Fruit fly (Drosophila melanogaster) whole organism, embryonic: ENCODE results near the gene Zn72D.

Experiments
- Abd-B ChIP-seq: fragments of 200-800 bp; sonication (Bioruptor generic); optimal IDR thresholded peaks from 2 replicates; lab custom pipeline; 2018; ENCODE audit warnings: missing biosample characterization, mild to moderate bottlenecking, missing genetic modification characterization, moderate library complexity
- Antp ChIP-seq: fragments of 200-800 bp; sonication (Bioruptor generic); optimal IDR thresholded peaks from 3 replicates; lab custom pipeline; 2016; ENCODE audit warnings: missing biosample characterization, missing genetic modification characterization
- Atf-2 ChIP-seq: fragments of 200-800 bp; sonication (Bioruptor generic); optimal IDR thresholded peaks from 2 replicates; lab custom pipeline; 2016; ENCODE audit warnings: missing biosample characterization, missing genetic modification characterization
- C15 ChIP-seq: fragments of 200-800 bp; sonication (Bioruptor generic); IDR thresholded peaks from 3 replicates; pipeline ENCODE4 v1.3.6; 2022; ENCODE audit warnings: missing biosample characterization, missing genetic modification characterization
- CG10431 ChIP-seq: fragments of 200-800 bp; sonication (Bioruptor generic); optimal IDR thresholded peaks from 3 replicates; lab custom pipeline; 2018; ENCODE audit warnings: missing biosample characterization, mild to moderate bottlenecking, missing genetic modification characterization
- CG10565 ChIP-seq: fragments of 200-800 bp; sonication (Bioruptor generic); optimal IDR thresholded peaks from 3 replicates; lab custom pipeline; 2016; ENCODE audit warnings: missing biosample characterization, mild to moderate bottlenecking, missing genetic modification characterization
- CG11560 ChIP-seq: fragments of 200-800 bp; sonication (Bioruptor generic); IDR thresholded peaks from 3 replicates; pipeline ENCODE4 v1.3.6; 2022; ENCODE audit warnings: missing biosample characterization, missing genetic modification characterization
- CG12391 ChIP-seq: fragments of 200-800 bp; sonication (Bioruptor generic); optimal IDR thresholded peaks from 3 replicates; lab custom pipeline; 2018; ENCODE audit warnings: missing biosample characterization, mild to moderate bottlenecking, missing genetic modification characterization, moderate library complexity
- CG13287 ChIP-seq: fragments of 200-800 bp; sonication (Bioruptor generic); IDR thresholded peaks from 2 replicates; pipeline ENCODE4 v1.3.6; 2022; ENCODE audit warnings: missing biosample characterization, missing genetic modification characterization; ENCODE audit not compliant: partially characterized antibody
- CG13296 ChIP-seq: fragments of 200-800 bp; sonication (Bioruptor generic); optimal IDR thresholded peaks from 3 replicates; lab custom pipeline; 2018; ENCODE audit warnings: missing biosample characterization, mild to moderate bottlenecking, missing genetic modification characterization
- CG14667 ChIP-seq: fragments of 200-800 bp; sonication (Bioruptor generic); IDR thresholded peaks from 2 replicates; pipeline ENCODE4 v1.3.6; 2022; ENCODE audit warnings: missing biosample characterization, missing genetic modification characterization
- CG14710 ChIP-seq: fragments of 200-800 bp; sonication (Bioruptor generic); optimal IDR thresholded peaks from 3 replicates; lab custom pipeline; 2019; ENCODE audit warnings: missing biosample characterization, mild to moderate bottlenecking, missing genetic modification characterization, moderate library complexity
- CG18599 ChIP-seq: fragments of 200-800 bp; sonication (Bioruptor generic); optimal IDR thresholded peaks from 3 replicates; lab custom pipeline; 2017; ENCODE audit warnings: missing biosample characterization, missing genetic modification characterization, mild to moderate bottlenecking, moderate library complexity, missing genetic modification reagents
- CG2199 ChIP-seq: fragments of 200-800 bp; sonication (Bioruptor generic); IDR thresholded peaks from 3 replicates; pipeline ENCODE4 v1.3.6; 2022; ENCODE audit warnings: missing biosample characterization, missing genetic modification characterization
- CG31388 ChIP-seq: fragments of 200-800 bp; sonication (Bioruptor generic); optimal IDR thresholded peaks from 2 replicates; lab custom pipeline; 2016; ENCODE audit warnings: missing biosample characterization, missing genetic modification characterization
- CG3847 ChIP-seq: fragments of 200-800 bp; sonication (Bioruptor generic); IDR thresholded peaks from 2 replicates; pipeline ENCODE4 v1.3.6; 2022; ENCODE audit warnings: missing biosample characterization, missing genetic modification characterization
- CG4617 ChIP-seq: fragments of 200-800 bp; sonication (Bioruptor generic); optimal IDR thresholded peaks from 3 replicates; lab custom pipeline; 2016; ENCODE audit warnings: missing biosample characterization, missing genetic modification characterization, borderline replicate concordance
- CG4820 ChIP-seq: fragments of 200-800 bp; sonication (Bioruptor generic); optimal IDR thresholded peaks from 3 replicates; lab custom pipeline; 2016; ENCODE audit warnings: missing biosample characterization, missing genetic modification characterization
- Dfd ChIP-seq, 2 experiments: fragments of >200 bp; optimal IDR thresholded peaks; 2 replicates each; lab custom pipeline; 2017; ENCODE audit warnings: missing biosample characterization in 2 of 2, missing genetic modification characterization in 2 of 2
- Dll ChIP-seq: fragments of 200-800 bp; sonication (Bioruptor generic); IDR thresholded peaks from 4 replicates; pipeline ENCODE4 v1.3.6; 2022; ENCODE audit warnings: missing biosample characterization, missing genetic modification characterization; ENCODE audit not compliant: partially characterized antibody
- E2f2 ChIP-seq: fragments of 200-800 bp; sonication (Bioruptor generic); IDR thresholded peaks from 2 replicates; pipeline ENCODE4 v1.3.6; 2022; ENCODE audit warnings: missing biosample characterization, missing genetic modification characterization
- Hsf ChIP-seq: fragments of 200-800 bp; sonication (Bioruptor generic); optimal IDR thresholded peaks from 3 replicates; lab custom pipeline; 2016; ENCODE audit warnings: missing biosample characterization, missing genetic modification characterization
- MESR4 ChIP-seq: fragments of 200-800 bp; sonication (Bioruptor generic); optimal IDR thresholded peaks from 2 replicates; lab custom pipeline; 2018; ENCODE audit warnings: missing biosample characterization, mild to moderate bottlenecking, missing genetic modification characterization, moderate library complexity
- Meics ChIP-seq: fragments of 200-800 bp; sonication (Bioruptor generic); optimal IDR thresholded peaks from 2 replicates; lab custom pipeline; 2017; ENCODE audit warnings: missing biosample characterization, mild to moderate bottlenecking, missing genetic modification characterization
- Nf-YB ChIP-seq: fragments of 200-800 bp; sonication (Bioruptor generic); optimal IDR thresholded peaks from 3 replicates; lab custom pipeline; 2019; ENCODE audit warnings: missing biosample characterization, mild to moderate bottlenecking, missing genetic modification characterization, moderate library complexity
- Spps ChIP-seq: fragments of 200-800 bp; sonication (Bioruptor generic); optimal IDR thresholded peaks from 2 replicates; lab custom pipeline; 2018; ENCODE audit warnings: missing biosample characterization, mild to moderate bottlenecking, missing genetic modification characterization
- Stat92E ChIP-seq, 3 experiments: fragments of >200 bp in 2 of 3; fragments of 200-800 bp in 1 of 3; sonication (Bioruptor generic) in 1 of 3; optimal IDR thresholded peaks; 2 replicates each; lab custom pipeline; 2017 to 2019; ENCODE audit warnings: missing biosample characterization in 3 of 3, missing genetic modification characterization in 3 of 3, mild to moderate bottlenecking in 1 of 3, moderate library complexity in 1 of 3
- Taf1 ChIP-seq: fragments of 200-800 bp; sonication (Bioruptor generic); IDR thresholded peaks from 2 replicates; pipeline ENCODE4 v1.3.6; 2022; ENCODE audit warnings: missing biosample characterization, missing genetic modification characterization
- ab ChIP-seq: fragments of 200-800 bp; sonication (Bioruptor generic); optimal IDR thresholded peaks from 2 replicates; lab custom pipeline; 2016; ENCODE audit warnings: missing biosample characterization, missing genetic modification characterization
- al ChIP-seq: fragments of 200-800 bp; sonication (Bioruptor generic); IDR thresholded peaks from 2 replicates; pipeline ENCODE4 v1.3.6; 2022; ENCODE audit warnings: missing biosample characterization, missing genetic modification characterization
- ara ChIP-seq: fragments of 200-800 bp; sonication (Bioruptor generic); IDR thresholded peaks from 2 replicates; pipeline ENCODE4 v1.3.6; 2022; ENCODE audit warnings: missing biosample characterization, missing genetic modification characterization
- ato ChIP-seq: fragments of 200-800 bp; sonication (Bioruptor generic); IDR thresholded peaks from 2 replicates; pipeline ENCODE4 v1.3.6; 2022; ENCODE audit warnings: missing biosample characterization, missing genetic modification characterization; ENCODE audit not compliant: partially characterized antibody
- bbx ChIP-seq: fragments of 200-800 bp; sonication (Bioruptor generic); IDR thresholded peaks from 2 replicates; pipeline ENCODE4 v1.3.6; 2022; ENCODE audit warnings: missing biosample characterization, missing genetic modification characterization; ENCODE audit not compliant: partially characterized antibody
- br ChIP-seq: fragments of >200 bp; optimal IDR thresholded peaks from 2 replicates; lab custom pipeline; 2017
- caup ChIP-seq: fragments of 200-800 bp; sonication (Bioruptor generic); optimal IDR thresholded peaks from 3 replicates; lab custom pipeline; 2017; ENCODE audit warnings: missing biosample characterization, mild to moderate bottlenecking, missing genetic modification characterization, moderate library complexity; ENCODE audit not compliant: severe bottlenecking
- corto ChIP-seq: fragments of 200-800 bp; sonication (Bioruptor generic); optimal IDR thresholded peaks from 2 replicates; lab custom pipeline; 2016; ENCODE audit warnings: missing biosample characterization, mild to moderate bottlenecking, missing genetic modification characterization, moderate library complexity
- dmrt11E ChIP-seq: fragments of 200-800 bp; sonication (Bioruptor generic); optimal IDR thresholded peaks from 3 replicates; lab custom pipeline; 2018; ENCODE audit warnings: missing biosample characterization, mild to moderate bottlenecking, missing genetic modification characterization, moderate library complexity
- jing ChIP-seq: fragments of 200-800 bp; sonication (Bioruptor generic); optimal IDR thresholded peaks from 2 replicates; lab custom pipeline; 2018; ENCODE audit warnings: missing biosample characterization, mild to moderate bottlenecking, missing genetic modification characterization
- lbe ChIP-seq: fragments of 200-800 bp; sonication (Bioruptor generic); optimal IDR thresholded peaks from 2 replicates; lab custom pipeline; 2016; ENCODE audit warnings: missing biosample characterization, mild to moderate bottlenecking, missing genetic modification characterization
- mld ChIP-seq: fragments of 200-800 bp; sonication (Bioruptor generic); IDR thresholded peaks from 3 replicates; pipeline ENCODE4 v1.3.6; 2022; ENCODE audit warnings: missing biosample characterization, missing genetic modification characterization; ENCODE audit not compliant: partially characterized antibody
- nau ChIP-seq: fragments of 200-800 bp; sonication (Bioruptor generic); optimal IDR thresholded peaks from 3 replicates; lab custom pipeline; 2017; ENCODE audit warnings: missing biosample characterization, mild to moderate bottlenecking, missing genetic modification characterization, missing genetic modification reagents
- nerfin-2 ChIP-seq: fragments of 200-800 bp; sonication (Bioruptor generic); IDR thresholded peaks from 2 replicates; pipeline ENCODE4 v1.3.6; 2022; ENCODE audit warnings: missing biosample characterization, missing genetic modification characterization; ENCODE audit not compliant: partially characterized antibody
- nom ChIP-seq: fragments of 200-800 bp; sonication (Bioruptor generic); optimal IDR thresholded peaks from 2 replicates; lab custom pipeline; 2017; ENCODE audit warnings: missing biosample characterization, missing genetic modification characterization, mild to moderate bottlenecking, moderate library complexity, missing genetic modification reagents
- peb ChIP-seq: fragments of 200-800 bp; sonication (Bioruptor generic); IDR thresholded peaks from 2 replicates; pipeline ENCODE4 v1.3.6; 2022; ENCODE audit warnings: missing biosample characterization, missing genetic modification characterization
- pnt ChIP-seq: fragments of 200-800 bp; sonication (Bioruptor generic); optimal IDR thresholded peaks from 3 replicates; lab custom pipeline; 2016; ENCODE audit warnings: missing biosample characterization, missing genetic modification characterization
- row ChIP-seq: fragments of 200-800 bp; sonication (Bioruptor generic); IDR thresholded peaks from 3 replicates; pipeline ENCODE4 v1.3.6; 2022; ENCODE audit warnings: missing biosample characterization, missing genetic modification characterization
- sd ChIP-seq: fragments of 200-800 bp; sonication (Bioruptor generic); optimal IDR thresholded peaks from 3 replicates; lab custom pipeline; 2018; ENCODE audit warnings: missing biosample characterization, mild to moderate bottlenecking, missing genetic modification characterization, moderate library complexity
- sob ChIP-seq: fragments of 200-800 bp; sonication (Bioruptor generic); IDR thresholded peaks from 2 replicates; pipeline ENCODE4 v1.3.6; 2022; ENCODE audit warnings: missing biosample characterization, missing genetic modification characterization
- stc ChIP-seq: fragments of 200-800 bp; sonication (Bioruptor generic); IDR thresholded peaks from 2 replicates; pipeline ENCODE4 v1.3.6; 2022; ENCODE audit warnings: missing biosample characterization, missing genetic modification characterization
- tap ChIP-seq: fragments of 200-800 bp; optimal IDR thresholded peaks from 3 replicates; lab custom pipeline; 2019; ENCODE audit warnings: missing biosample characterization, mild to moderate bottlenecking, missing genetic modification characterization, moderate library complexity

The Zn72D gene

dm6 chr3L:16128481-16128972 is 16.1 kb upstream of the Zn72D start, which contains the start of gene Pgm1 (continued):
- TF ChIP-seq CG4820 (peak; percentile 74), tap (tag; lab: Kevin White, UChicago) (no peak), sob (GFP tag; lab: Robert Waterston, UW) (peak; percentile 59; the same call in 1 of the 2 replicates), jing (GFP tag; lab: Kevin White, UChicago) (no peak), Abd-B (GFP tag; lab: Kevin White, UChicago) (no peak), stc (peak; percentile 72), CG13296 (GFP tag; lab: Kevin White, UChicago) (peak; percentile 86), corto (GFP tag; lab: Kevin White, UChicago) (peak; percentile 67), Atf-2 (GFP tag; lab: Kevin White, UChicago) (peak; percentile 89), row (GFP tag; lab: Robert Waterston, UW) (peak; percentile 99), nerfin-2 (GFP tag; lab: Robert Waterston, UW) (no peak), nom (GFP tag; lab: Kevin White, UChicago) (peak; percentile 83), CG10431 (GFP tag; lab: Kevin White, UChicago) (no peak), Spps (tag; lab: Kevin White, UChicago) (peak; percentile 70), CG3847 (peak; percentile 60), Dfd (GFP tag; optimal IDR thresholded peaks at IDR 0.05; lab: Kevin White, UChicago) (no peak), Antp (peak; percentile 94), dmrt11E (tag; lab: Kevin White, UChicago) (peak; percentile 69), Stat92E (GFP tag; optimal IDR thresholded peaks at IDR 0.05; lab: Kevin White, UChicago) (peak in 1 of 3 experiments; percentile 87), Dll (GFP tag; lab: Robert Waterston, UW) (peak; percentile 20; the same call in 1 of the 4 replicates), Meics (GFP tag; lab: Kevin White, UChicago) (peak; percentile 84), E2f2 (GFP tag; lab: Robert Waterston, UW) (peak; percentile 53; the same call in 1 of the 2 replicates), ab (GFP tag; lab: Kevin White, UChicago) (peak; percentile 79), CG18599 (GFP tag; lab: Kevin White, UChicago) (peak; percentile 90), nau (GFP tag; lab: Kevin White, UChicago) (no peak), sd (tag; lab: Kevin White, UChicago) (no peak), Hsf (GFP tag; lab: Kevin White, UChicago) (peak; percentile 90), ato (no peak), Taf1 (GFP tag; lab: Robert Waterston, UW) (peak; percentile 37; the same call in 1 of the 2 replicates), caup (no peak), CG11560 (tag; lab: Robert Waterston, UW) (peak; percentile 47; the same call in 1 of the 3 replicates), pnt (GFP tag; lab: Kevin White, UChicago) (peak; percentile 83)
- TF ChIP-seq, all 482 proteins: peak for 374

- peak; percentile 42 for TF ChIP-seq lbe (GFP tag; lab: Kevin White, UChicago)
- no peak for TF ChIP-seq Nf-YB (GFP tag; lab: Kevin White, UChicago)
- TF ChIP-seq CG2199 (GFP tag; lab: Robert Waterston, UW) = 0 out of 3 replicates have a peak, but pooled peaks have one; percentile 6
- no peak for TF ChIP-seq ara (GFP tag; lab: Robert Waterston, UW)
- TF ChIP-seq mld (GFP tag; lab: Robert Waterston, UW) = no peak
- peak; percentile 42 for TF ChIP-seq CG4617 (GFP tag; lab: Kevin White, UChicago)
- no peak for TF ChIP-seq br (lab: Kevin White, UChicago)
- TF ChIP-seq al (GFP tag; lab: Robert Waterston, UW) = no peak
- TF ChIP-seq peb (GFP tag; lab: Robert Waterston, UW) = no peak
- no peak for TF ChIP-seq C15 (GFP tag; lab: Robert Waterston, UW)
- TF ChIP-seq CG10565 = no peak
- no peak for TF ChIP-seq CG31388
- TF ChIP-seq CG13287 (GFP tag; lab: Robert Waterston, UW) = peak; percentile 17; the same call in 1 of the 2 replicates
- no peak for TF ChIP-seq CG14667 (GFP tag; lab: Robert Waterston, UW)
- peak; percentile 12 for TF ChIP-seq CG12391 (tag; lab: Kevin White, UChicago)
- TF ChIP-seq MESR4 (GFP tag; lab: Kevin White, UChicago) = peak; percentile 54
- TF ChIP-seq bbx (GFP tag; lab: Robert Waterston, UW) = peak; percentile 47
- TF ChIP-seq CG14710 (tag; lab: Kevin White, UChicago) = peak; percentile 41
Observed at dm6 chr3L:16121791-16122190, 9.4 kb upstream of the Zn72D start, which contains the start of gene Strump. Gene Strump, plus strand, starts transcription at chr3L:16122002.
